Fruit fly (Drosophila melanogaster): Measurements from ENCODE around the gene D2hgdh.

- TF ChIP-seq dpn (GFP tag; optimal IDR thresholded peaks at IDR 0.05): no peak
- peak; percentile 8 for TF ChIP-seq phol (tag; optimal IDR thresholded peaks at IDR 0.05)
- TF ChIP-seq CG15601 (tag; optimal IDR thresholded peaks at IDR 0.05): no peak
- TF ChIP-seq bigmax (GFP tag; optimal IDR thresholded peaks at IDR 0.05): no peak
These were observed 39.5 kb downstream of the D2hgdh start, which contains the start of gene pn for dm6 chrX:2180750-2181261.
